Worm (Caenorhabditis elegans) whole organism, L3 larva: Measurements from ENCODE around the gene lgc-39.

Experiments
- skn-1 ChIP-seq: fragments of 150-350 bp; optimal IDR thresholded peaks from 2 replicates; lab custom pipeline; 2014; ENCODE audit warnings: missing biosample characterization, missing genetic modification characterization
- snpc-4 ChIP-seq: fragments of 150-350 bp; optimal IDR thresholded peaks from 2 replicates; lab custom pipeline; 2014; ENCODE audit warnings: missing biosample characterization, missing genetic modification characterization
- unc-39 ChIP-seq: sonication (generic microtip); optimal IDR thresholded peaks from 4 replicates; lab custom pipeline; 2017; ENCODE audit warnings: missing biosample characterization, missing genetic modification characterization
- ztf-11 ChIP-seq: fragments of 150-350 bp; optimal IDR thresholded peaks from 2 replicates; lab custom pipeline; 2014; ENCODE audit warnings: missing biosample characterization, missing genetic modification characterization

ce11 chrV:7220973-7221519 is 45.7 kb downstream of the lgc-39 start, which contains the start of the genes C13F10.8, C13F10.6 and kxd-1:
- TF ChIP-seq skn-1, result no peak
- TF ChIP-seq snpc-4, result no peak
- no peak for TF ChIP-seq unc-39 (tag; lab: Kevin White, UChicago)
- no peak for TF ChIP-seq ztf-11 (tag; lab: Kevin White, UChicago)
